Worm (Caenorhabditis elegans) whole organism, L4/young adult: ENCODE data around the gene C16D9.4.
A peak's percentile ranks its signal among the peaks of the same experiment; 100 is the strongest.

ENCODE experiments used
- W03F9.2 ChIP-seq: fragments of 150-350 bp; optimal IDR thresholded peaks from 2 replicates; lab custom pipeline; 2014; ENCODE audit warnings: missing biosample characterization, missing genetic modification characterization
- dao-5 ChIP-seq: sonication (generic microtip); optimal IDR thresholded peaks from 2 replicates; lab custom pipeline; 2016; ENCODE audit warnings: missing genotype, missing genetic modification characterization, moderate library complexity, missing compliant biosample characterization
- him-1 ChIP-seq: sonication (generic microtip); optimal IDR thresholded peaks from 2 replicates; lab custom pipeline; 2016; ENCODE audit warnings: missing genotype, missing genetic modification reagents, missing genetic modification characterization, missing compliant biosample characterization

C16D9.4 gene

ce11 chrV:8230056-8230455 lies 12.6 kb downstream of the C16D9.4 start:
- TF ChIP-seq dao-5, result no peak
- no peak for TF ChIP-seq W03F9.2 (tag; lab: Kevin White, UChicago)
- no peak for TF ChIP-seq him-1 (tag; lab: Kevin White, UChicago)

DNA sequence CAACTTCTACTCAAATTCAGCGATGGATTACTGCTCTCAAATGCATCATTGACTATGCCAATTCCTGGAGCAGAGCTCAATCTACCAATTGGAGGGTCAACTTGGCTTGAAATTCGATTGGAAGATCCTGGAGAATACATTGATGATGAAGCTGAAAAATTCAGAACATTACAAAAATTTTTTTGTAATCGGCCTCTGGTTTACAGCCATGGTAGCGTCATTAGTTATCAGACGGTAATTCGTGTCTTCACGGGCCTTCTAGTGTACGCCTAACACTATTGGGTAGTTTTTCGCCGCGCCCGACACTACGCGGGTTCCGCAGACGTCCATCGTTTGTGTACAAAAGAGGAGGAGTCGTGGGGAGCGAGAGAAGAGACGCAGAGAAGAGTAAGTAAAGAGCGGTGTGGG lies 14.0 kb downstream of the C16D9.4 start:
- peak; percentile 82 for TF ChIP-seq W03F9.2 (tag; lab: Kevin White, UChicago)
- peak; percentile 24 for TF ChIP-seq him-1 (tag; lab: Kevin White, UChicago)
- no peak for TF ChIP-seq dao-5

- TF ChIP-seq W03F9.2 (tag; lab: Kevin White, UChicago) (no peak), him-1 (tag; lab: Kevin White, UChicago) (no peak), dao-5 (no peak)
Observed at ce11 chrV:8226812-8227211, 15.9 kb downstream of the C16D9.4 start, which contains the start of gene K07C11.10. Gene K07C11.10 (minus strand): TSS chrV:8226912.

DNA sequence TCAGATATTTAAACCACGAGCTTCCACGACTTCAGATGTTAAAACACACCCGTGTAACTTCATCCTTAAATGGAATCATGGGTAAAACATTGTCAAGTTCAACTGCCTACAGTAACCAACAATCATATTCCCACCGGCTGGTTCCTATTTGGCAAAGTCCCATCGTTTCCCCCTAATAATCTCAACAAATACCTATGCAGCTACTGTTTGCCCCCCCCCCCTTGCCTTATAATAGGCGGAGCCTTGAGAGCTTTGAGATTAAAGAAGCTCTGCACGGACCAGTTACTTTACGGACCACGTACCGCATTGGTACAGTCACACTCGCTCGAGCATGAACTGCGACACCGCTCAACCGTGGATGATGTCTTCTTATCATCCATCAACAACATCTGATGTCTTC lies 18.1 kb downstream of the C16D9.4 start, which contains the start of gene pax-1:
Gene pax-1 (plus strand): TSS at position 301 of the 400 bp plus-strand sequence.
- TF ChIP-seq W03F9.2 (tag; lab: Kevin White, UChicago) (no peak), dao-5 (no peak), him-1 (tag; lab: Kevin White, UChicago) (no peak)

DNA sequence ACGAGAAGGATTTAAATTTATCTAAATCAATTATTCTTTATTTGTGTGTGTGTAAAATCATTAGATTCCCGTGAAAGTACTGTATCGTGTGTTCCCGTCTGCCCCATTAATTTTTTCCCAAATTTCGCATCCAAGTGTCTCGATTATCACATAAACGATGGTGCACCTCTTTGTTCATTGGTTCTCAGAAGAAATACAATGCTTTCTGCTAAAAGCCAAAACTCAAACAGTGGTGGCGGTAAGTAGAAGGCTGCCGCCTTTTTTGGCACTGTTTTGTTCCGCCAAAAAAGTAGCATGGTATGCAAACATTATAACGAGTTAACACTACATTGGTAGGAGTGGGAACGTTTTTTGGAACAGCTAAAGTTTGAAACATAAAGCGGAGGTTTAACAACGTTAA lies 19.3 kb downstream of the C16D9.4 start:
- TF ChIP-seq dao-5 (no peak), W03F9.2 (tag; lab: Kevin White, UChicago) (no peak), him-1 (tag; lab: Kevin White, UChicago) (no peak)

DNA sequence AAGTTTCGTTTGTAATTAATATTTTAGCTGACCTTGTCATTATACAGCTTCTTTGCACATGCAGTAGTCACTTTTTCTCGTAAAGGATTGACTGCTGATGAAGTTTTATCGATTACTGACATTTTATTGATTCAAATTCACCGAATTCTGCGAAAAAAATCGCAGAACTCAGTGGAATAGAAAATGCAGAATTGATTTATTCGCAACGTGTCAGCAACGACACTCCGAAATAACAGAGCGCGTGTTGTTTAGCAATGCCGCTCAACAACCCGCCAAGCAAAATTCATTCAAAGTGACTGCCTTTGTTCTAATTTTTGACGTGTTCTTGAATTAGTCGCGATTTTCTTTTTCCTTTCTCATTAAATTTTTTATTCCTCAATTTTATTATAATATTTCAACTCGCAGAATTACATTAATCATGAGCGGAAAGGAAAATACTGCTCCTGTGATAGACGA lies 21.6 kb downstream of the C16D9.4 start, which contains the start of the genes cogc-6 and air-1:
Gene cogc-6 (minus strand): TSS at position 234 of the 456 bp plus-strand sequence.
Gene air-1 (plus strand): TSS at position 406 of the 456 bp plus-strand sequence.
- TF ChIP-seq him-1 (tag; lab: Kevin White, UChicago) (no peak), W03F9.2 (tag; lab: Kevin White, UChicago) (no peak), dao-5 (no peak)

DNA sequence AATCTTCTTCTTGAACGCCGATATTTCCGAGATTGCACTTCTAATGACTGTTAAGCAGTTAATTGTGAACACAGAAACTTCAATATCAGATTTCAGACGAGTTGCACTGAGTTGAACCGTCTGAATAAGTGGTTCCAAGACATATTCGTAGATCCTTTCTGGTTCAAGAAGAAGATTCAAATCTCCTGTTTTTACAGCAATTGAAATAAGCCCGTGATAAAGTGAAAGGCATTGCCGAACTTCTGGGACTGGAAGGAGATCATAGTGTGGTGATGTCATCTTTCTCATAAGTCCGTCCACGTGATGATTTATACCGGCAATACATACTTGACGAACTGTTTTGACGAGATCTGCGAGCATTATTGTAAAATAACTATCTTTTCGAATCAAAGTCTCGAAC lies 23.1 kb downstream of the C16D9.4 start:
- TF ChIP-seq him-1 (tag; lab: Kevin White, UChicago), result no peak
- TF ChIP-seq W03F9.2 (tag; lab: Kevin White, UChicago), result no peak
- TF ChIP-seq dao-5, result no peak

DNA sequence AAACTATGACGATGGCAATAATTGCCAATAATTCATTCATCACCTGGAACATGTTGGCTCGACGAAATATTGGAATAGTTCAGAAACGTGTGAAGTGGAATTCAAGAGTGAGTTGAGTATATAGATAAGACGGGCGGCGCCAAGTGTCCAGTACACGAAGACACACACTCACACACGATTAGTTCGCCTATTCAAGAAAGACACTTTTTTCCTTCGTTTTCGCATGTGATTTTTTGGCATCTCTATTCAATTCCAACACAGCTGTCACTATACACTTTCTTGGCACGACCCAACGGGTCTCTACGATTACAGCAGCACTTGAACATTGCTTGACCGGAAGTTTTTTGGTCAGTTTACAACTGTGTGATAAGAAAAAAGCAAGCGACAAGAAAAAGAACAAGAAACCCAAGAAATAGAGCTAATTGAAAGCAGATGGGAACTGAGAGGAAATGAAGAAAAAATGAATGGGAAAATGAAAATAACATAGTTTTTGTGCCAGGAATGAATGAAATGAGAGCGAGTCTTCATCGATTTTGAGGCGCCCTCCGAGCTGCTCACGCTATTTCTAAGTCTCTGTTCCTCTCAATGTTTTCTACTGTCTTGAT lies 24.9 kb downstream of the C16D9.4 start, which contains the start of gene K07C11.8:
Gene K07C11.8 (minus strand): TSS at position 224 of the 605 bp plus-strand sequence.
- TF ChIP-seq him-1 (tag; lab: Kevin White, UChicago), result no peak

DNA sequence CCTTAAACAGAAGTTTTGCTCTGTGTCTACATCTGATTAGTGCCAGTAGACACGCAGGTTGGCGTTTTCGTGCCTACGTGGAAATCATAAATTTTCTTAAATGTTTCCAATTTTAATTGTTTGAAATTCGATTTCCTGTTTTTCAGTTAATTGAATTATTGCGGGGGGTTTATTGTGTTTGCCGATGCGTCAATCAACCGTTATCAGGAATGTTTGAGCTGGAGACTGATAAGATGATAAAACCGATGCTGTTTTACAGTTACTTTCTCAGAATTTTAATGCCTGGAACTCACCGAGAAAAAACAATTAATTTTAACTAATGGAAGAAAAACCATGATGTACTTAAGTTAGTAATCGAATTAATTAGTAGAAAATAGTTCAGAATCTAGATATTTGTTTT lies 25.6 kb downstream of the C16D9.4 start:
- no peak for TF ChIP-seq W03F9.2 (tag; lab: Kevin White, UChicago)
- TF ChIP-seq dao-5, result no peak
- no peak for TF ChIP-seq him-1 (tag; lab: Kevin White, UChicago)

ce11 chrV:8215158-8215557 lies 27.5 kb downstream of the C16D9.4 start:
- TF ChIP-seq him-1 (tag; lab: Kevin White, UChicago) (no peak), W03F9.2 (tag; lab: Kevin White, UChicago) (no peak), dao-5 (no peak)

DNA sequence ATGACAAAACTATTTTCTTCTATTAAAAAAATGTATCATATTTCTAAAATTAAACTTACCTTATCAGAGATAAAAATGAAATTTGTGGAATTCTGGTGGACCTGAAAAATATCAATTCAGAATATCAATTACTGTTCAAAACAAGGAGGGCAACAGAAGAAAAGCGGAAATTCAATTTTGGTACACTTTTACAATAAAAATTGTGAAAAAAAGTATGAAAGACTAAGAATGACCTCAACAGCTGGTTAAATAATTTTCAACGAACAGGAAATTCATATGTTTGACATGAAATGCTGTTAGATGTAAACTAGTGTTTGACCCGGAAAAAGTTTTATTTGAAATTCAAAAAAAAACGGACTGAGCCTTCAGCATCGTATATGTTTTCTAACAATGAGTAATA lies 28.8 kb downstream of the C16D9.4 start, which contains the start of gene K07C11.7:
Gene K07C11.7 (minus strand): TSS at position 101 of the 400 bp plus-strand sequence.
- TF ChIP-seq W03F9.2 (tag; lab: Kevin White, UChicago) (no peak), dao-5 (no peak), him-1 (tag; lab: Kevin White, UChicago) (no peak)

DNA sequence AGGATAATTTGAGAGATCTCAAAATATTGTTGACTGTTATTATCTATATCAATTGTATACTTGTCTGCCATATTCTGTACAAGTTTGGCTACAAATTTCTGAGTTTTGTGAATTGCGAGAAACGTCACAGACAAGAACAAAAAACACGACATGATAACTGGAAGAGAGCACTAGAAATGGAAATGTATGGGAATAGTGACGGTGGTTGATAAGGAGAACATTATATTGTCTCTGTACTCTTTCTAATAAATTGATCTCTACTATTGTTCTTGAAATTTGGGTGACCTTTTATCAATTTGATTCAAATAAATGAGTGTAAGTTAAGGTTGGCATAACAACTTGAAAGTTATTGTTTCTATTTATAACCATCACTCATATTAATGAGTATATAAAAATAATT lies 29.9 kb downstream of the C16D9.4 start:
- no peak for TF ChIP-seq dao-5
- TF ChIP-seq him-1 (tag; lab: Kevin White, UChicago), result no peak
- no peak for TF ChIP-seq W03F9.2 (tag; lab: Kevin White, UChicago)

DNA sequence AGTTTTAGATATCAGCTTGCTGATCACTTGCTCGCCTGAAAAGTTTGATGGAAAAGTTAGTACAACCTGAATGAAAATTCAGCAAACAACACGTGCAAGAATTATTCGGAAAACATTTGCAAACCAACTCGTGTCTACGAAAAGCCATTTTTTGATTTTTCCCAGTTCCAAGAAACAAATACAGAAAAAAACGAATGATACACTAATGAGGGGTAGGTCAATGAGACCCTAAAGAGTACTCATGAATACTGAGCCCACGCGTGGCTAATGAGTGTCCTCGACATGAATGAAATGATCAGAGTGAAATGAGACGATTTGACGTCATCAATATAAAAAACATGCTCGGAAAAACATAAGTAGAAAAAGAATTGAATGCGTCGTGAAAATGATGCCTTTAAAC lies 30.7 kb downstream of the C16D9.4 start:
- TF ChIP-seq him-1 (tag; lab: Kevin White, UChicago), result no peak

ce11 chrV:8210527-8210926 lies 32.2 kb downstream of the C16D9.4 start:
- no peak for TF ChIP-seq dao-5
- no peak for TF ChIP-seq him-1 (tag; lab: Kevin White, UChicago)
- no peak for TF ChIP-seq W03F9.2 (tag; lab: Kevin White, UChicago)

- no peak for TF ChIP-seq dao-5
- TF ChIP-seq W03F9.2 (tag; lab: Kevin White, UChicago), result no peak
- TF ChIP-seq him-1 (tag; lab: Kevin White, UChicago), result no peak
Observed at ce11 chrV:8206931-8207330, 35.8 kb downstream of the C16D9.4 start, which contains the start of gene timp-1. Gene timp-1 (plus strand): TSS chrV:8207235.
